Worm (Caenorhabditis elegans): ENCODE results near the gene H17B01.2.

DNA sequence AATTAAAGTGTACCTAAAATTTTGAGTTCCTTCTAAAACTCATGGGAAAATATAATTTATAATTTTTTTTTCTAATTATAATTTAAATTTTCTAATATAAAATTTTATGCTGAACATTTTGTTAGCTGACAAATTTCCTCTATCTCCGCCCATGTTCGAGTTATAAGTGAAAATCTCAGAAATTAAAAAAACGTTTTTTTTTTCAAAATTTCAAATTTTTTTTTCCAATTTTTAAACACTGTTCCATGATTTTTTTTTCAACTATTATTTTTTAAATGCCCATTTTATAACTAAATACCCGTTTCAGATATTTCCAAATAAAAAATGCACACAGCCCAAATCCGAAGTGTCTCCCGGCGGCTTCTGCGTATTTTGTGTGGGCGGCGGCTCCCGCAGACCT lies 48.5 kb downstream of the H17B01.2 start, which contains the start of gene Y51H7BR.8:
- TF ChIP-seq pqm-1 (tag; optimal IDR thresholded peaks at IDR 0.05), result no peak
- TF ChIP-seq unc-130 (GFP tag; optimal IDR thresholded peaks at IDR 0.05), result no peak
- no peak for TF ChIP-seq aly-2 (tag; optimal IDR thresholded peaks at IDR 0.05)
- TF ChIP-seq nhr-76 (tag; optimal IDR thresholded peaks at IDR 0.05), result no peak
- TF ChIP-seq dpl-1 (GFP tag; optimal IDR thresholded peaks at IDR 0.05), result no peak
- no peak for TF ChIP-seq nhr-48 (tag; optimal IDR thresholded peaks at IDR 0.05)
- TF ChIP-seq jun-1 (tag; optimal IDR thresholded peaks at IDR 0.05), result no peak
- TF ChIP-seq spr-1 (tag; optimal IDR thresholded peaks at IDR 0.05), result no peak
- TF ChIP-seq ceh-82 (tag; optimal IDR thresholded peaks at IDR 0.05), result no peak
- TF ChIP-seq lin-15B (tag; optimal IDR thresholded peaks at IDR 0.05), result no peak
- TF ChIP-seq daf-12 (tag; optimal IDR thresholded peaks at IDR 0.05), result no peak
- no peak for TF ChIP-seq ama-1 (optimal IDR thresholded peaks at IDR 0.05)
- TF ChIP-seq lin-39 (tag; optimal IDR thresholded peaks at IDR 0.05), result no peak
- TF ChIP-seq tra-1 (GFP tag; IDR thresholded peaks at IDR 0.05), result no peak

Measured in whole organism, L4 larva.